Worm (Caenorhabditis elegans) whole organism, young adult: ENCODE results near the gene sfxn-1.1.

ENCODE experiments used
- B0019.2 ChIP-seq: fragments of 200-800 bp; sonication (Bioruptor generic); conservative IDR thresholded peaks from 2 replicates; pipeline ENCODE4 v1.3.6; 2022; ENCODE audit warnings: missing genetic modification reagents, missing genetic modification characterization, missing compliant biosample characterization
- C06A6.2 ChIP-seq: fragments of 200-800 bp; sonication (Bioruptor generic); conservative IDR thresholded peaks from 2 replicates; pipeline ENCODE4 v1.3.6; 2022; ENCODE audit warnings: missing genetic modification characterization, missing compliant biosample characterization
- C17E4.6 ChIP-seq: fragments of 200-800 bp; sonication (Bioruptor generic); IDR thresholded peaks from 2 replicates; pipeline ENCODE4 v1.3.6; 2022; ENCODE audit warnings: missing genetic modification reagents, missing genetic modification characterization, missing compliant biosample characterization
- F33H1.4 ChIP-seq: fragments of 200-800 bp; sonication (Bioruptor generic); IDR thresholded peaks from 2 replicates; pipeline ENCODE4 v1.3.6; 2022; ENCODE audit warnings: missing genetic modification reagents, missing genetic modification characterization, missing compliant biosample characterization
- F52B5.7 ChIP-seq: sonication (generic microtip); optimal IDR thresholded peaks from 2 replicates; lab custom pipeline; 2016; ENCODE audit warnings: mild to moderate bottlenecking, missing genetic modification characterization, missing compliant biosample characterization
- F57C9.4 ChIP-seq: sonication (generic microtip); optimal IDR thresholded peaks from 2 replicates; lab custom pipeline; 2017; ENCODE audit warnings: mild to moderate bottlenecking, missing genetic modification characterization, missing compliant biosample characterization
- K11D2.4 ChIP-seq: fragments of 200-800 bp; sonication (Bioruptor generic); IDR thresholded peaks from 2 replicates; pipeline ENCODE4 v1.3.6; 2022; ENCODE audit warnings: missing genetic modification reagents, missing genetic modification characterization, missing compliant biosample characterization
- T07F8.4 ChIP-seq: sonication (generic microtip); optimal IDR thresholded peaks from 2 replicates; lab custom pipeline; 2016; ENCODE audit warnings: mild to moderate bottlenecking, missing genetic modification characterization, moderate library complexity, missing compliant biosample characterization
- T26A5.8 ChIP-seq: sonication (generic microtip); optimal IDR thresholded peaks from 2 replicates; lab custom pipeline; 2016; ENCODE audit warnings: missing genetic modification characterization, missing compliant biosample characterization
- Y53G8AR.9 ChIP-seq: fragments of 200-800 bp; sonication (Bioruptor generic); conservative IDR thresholded peaks from 2 replicates; pipeline ENCODE4 v1.3.6; 2022; ENCODE audit warnings: missing genetic modification reagents, missing genetic modification characterization, missing compliant biosample characterization
- Y67H2A.10 ChIP-seq: fragments of 200-800 bp; sonication (Bioruptor generic); conservative IDR thresholded peaks from 2 replicates; pipeline ENCODE4 v1.3.6; 2022; ENCODE audit warnings: missing genetic modification reagents, missing genetic modification characterization, missing compliant biosample characterization
- ZK185.1 ChIP-seq: sonication (generic microtip); optimal IDR thresholded peaks from 2 replicates; lab custom pipeline; 2016; ENCODE audit warnings: mild to moderate bottlenecking, missing genetic modification characterization, missing compliant biosample characterization; ENCODE audit not compliant: poor library complexity, severe bottlenecking
- aptf-3 ChIP-seq: fragments of 200-800 bp; sonication (Bioruptor generic); IDR thresholded peaks from 2 replicates; pipeline ENCODE4 v1.3.6; 2022; ENCODE audit warnings: missing genetic modification characterization, missing compliant biosample characterization
- chd-7 ChIP-seq: sonication (generic microtip); optimal IDR thresholded peaks from 2 replicates; lab custom pipeline; 2016; ENCODE audit warnings: mild to moderate bottlenecking, missing genetic modification characterization, moderate library complexity, missing compliant biosample characterization
- dox-1 ChIP-seq: fragments of 200-800 bp; sonication (Bioruptor generic); IDR thresholded peaks from 2 replicates; pipeline ENCODE4 v1.3.6; 2022; ENCODE audit warnings: missing genetic modification reagents, missing genetic modification characterization, missing compliant biosample characterization
- efl-1 ChIP-seq: fragments of 150-350 bp; optimal IDR thresholded peaks from 2 replicates; lab custom pipeline; 2014; ENCODE audit warnings: missing biosample characterization, missing genetic modification reagents, missing genetic modification characterization
- egl-44 ChIP-seq: fragments of 200-800 bp; sonication (Bioruptor generic); IDR thresholded peaks from 2 replicates; pipeline ENCODE4 v1.3.6; 2022; ENCODE audit warnings: missing genetic modification reagents, missing genetic modification characterization, missing compliant biosample characterization
- ekl-4 ChIP-seq: fragments of 200-800 bp; sonication (Bioruptor generic); IDR thresholded peaks from 2 replicates; pipeline ENCODE4 v1.3.6; 2022; ENCODE audit warnings: missing genetic modification reagents, missing genetic modification characterization, missing compliant biosample characterization
- him-1 ChIP-seq: sonication (generic microtip); optimal IDR thresholded peaks from 2 replicates; lab custom pipeline; 2016; ENCODE audit warnings: missing genotype, missing genetic modification reagents, missing genetic modification characterization, missing compliant biosample characterization
- hlh-12 ChIP-seq: sonication (generic microtip); optimal IDR thresholded peaks from 2 replicates; lab custom pipeline; 2016; ENCODE audit warnings: missing genetic modification characterization, missing compliant biosample characterization
- hmg-1.2 ChIP-seq: fragments of 200-800 bp; sonication (Bioruptor generic); IDR thresholded peaks from 2 replicates; pipeline ENCODE4 v1.3.6; 2022; ENCODE audit warnings: missing genetic modification reagents, missing genetic modification characterization, missing compliant biosample characterization
- let-526 ChIP-seq: fragments of 200-800 bp; sonication (Bioruptor generic); IDR thresholded peaks from 2 replicates; pipeline ENCODE4 v1.3.6; 2022; ENCODE audit warnings: missing genetic modification reagents, missing genetic modification characterization, missing compliant biosample characterization
- lin-26 ChIP-seq: fragments of 200-800 bp; sonication (Bioruptor generic); IDR thresholded peaks from 2 replicates; pipeline ENCODE4 v1.3.6; 2022; ENCODE audit warnings: missing genetic modification reagents, missing genetic modification characterization, missing compliant biosample characterization
- lin-35 ChIP-seq, 3 experiments: fragments of 150-350 bp in 2 of 3; sonication (generic microtip) in 1 of 3; optimal IDR thresholded peaks; 2 replicates each; lab custom pipeline; 2014 to 2018; ENCODE audit warnings: missing biosample characterization in 3 of 3, missing genetic modification characterization in 3 of 3, missing genetic modification reagents in 3 of 3
- lin-54 ChIP-seq: fragments of 200-800 bp; sonication (Bioruptor generic); optimal IDR thresholded peaks from 2 replicates; lab custom pipeline; 2018; ENCODE audit warnings: mild to moderate bottlenecking, missing genetic modification characterization, missing compliant biosample characterization
- lsl-1 ChIP-seq: fragments of 200-800 bp; sonication (Bioruptor generic); optimal IDR thresholded peaks from 2 replicates; lab custom pipeline; 2018; ENCODE audit warnings: mild to moderate bottlenecking, missing genetic modification characterization, moderate library complexity, missing compliant biosample characterization
- madf-3 ChIP-seq: fragments of 200-800 bp; sonication (Bioruptor generic); IDR thresholded peaks from 2 replicates; pipeline ENCODE4 v1.3.6; 2022; ENCODE audit warnings: missing genetic modification reagents, missing genetic modification characterization, missing compliant biosample characterization
- madf-8 ChIP-seq: fragments of 200-800 bp; sonication (Bioruptor generic); conservative IDR thresholded peaks from 2 replicates; pipeline ENCODE4 v1.3.6; 2022; ENCODE audit warnings: missing genetic modification reagents, missing genetic modification characterization, missing compliant biosample characterization
- mcd-1 ChIP-seq: fragments of 200-800 bp; sonication (Bioruptor generic); IDR thresholded peaks from 2 replicates; pipeline ENCODE4 v1.3.6; 2022; ENCODE audit warnings: missing genetic modification reagents, missing genetic modification characterization, missing compliant biosample characterization
- mel-28 ChIP-seq: sonication (generic microtip); optimal IDR thresholded peaks from 2 replicates; lab custom pipeline; 2016; ENCODE audit warnings: borderline replicate concordance, mild to moderate bottlenecking, missing genetic modification characterization, missing compliant biosample characterization
- mes-4 ChIP-seq: sonication (generic microtip); optimal IDR thresholded peaks from 2 replicates; lab custom pipeline; 2016; ENCODE audit warnings: missing genotype, missing genetic modification characterization, missing compliant biosample characterization
- mxl-1 ChIP-seq: sonication (generic microtip); optimal IDR thresholded peaks from 2 replicates; lab custom pipeline; 2016; ENCODE audit warnings: missing genetic modification characterization, missing compliant biosample characterization
- nfyb-1 ChIP-seq: fragments of 200-800 bp; sonication (Bioruptor generic); IDR thresholded peaks from 2 replicates; pipeline ENCODE4 v1.3.6; 2022; ENCODE audit warnings: missing genetic modification reagents, missing genetic modification characterization, missing compliant biosample characterization
- nhr-120 ChIP-seq: fragments of 200-800 bp; sonication (Bioruptor generic); IDR thresholded peaks from 2 replicates; pipeline ENCODE4 v1.3.6; 2022; ENCODE audit warnings: missing genetic modification characterization, missing compliant biosample characterization
- nhr-90 ChIP-seq: sonication (generic microtip); optimal IDR thresholded peaks from 2 replicates; lab custom pipeline; 2016; ENCODE audit warnings: missing genotype, mild to moderate bottlenecking, missing genetic modification characterization, missing compliant biosample characterization
- pbrm-1 ChIP-seq: fragments of 200-800 bp; sonication (Bioruptor generic); IDR thresholded peaks from 2 replicates; pipeline ENCODE4 v1.3.6; 2022; ENCODE audit warnings: missing genetic modification reagents, missing genetic modification characterization, missing compliant biosample characterization
- pha-4 ChIP-seq: fragments of 150-350 bp; sonication (generic microtip); optimal IDR thresholded peaks from 2 replicates; lab custom pipeline; 2014; ENCODE audit warnings: missing biosample characterization, missing genetic modification reagents, missing genetic modification characterization
- rcor-1 ChIP-seq: fragments of 200-800 bp; sonication (Bioruptor generic); IDR thresholded peaks from 2 replicates; pipeline ENCODE4 v1.3.6; 2022; ENCODE audit warnings: missing genetic modification reagents, missing genetic modification characterization, missing compliant biosample characterization
- rec-8 ChIP-seq, 2 experiments: sonication (generic microtip); optimal IDR thresholded peaks; 2 replicates each; lab custom pipeline; 2016; ENCODE audit warnings: mild to moderate bottlenecking in 2 of 2, missing genetic modification characterization in 2 of 2, missing genetic modification reagents in 2 of 2, missing genotype in 2 of 2, missing biosample characterization in 1 of 2, missing compliant biosample characterization in 1 of 2, moderate library complexity in 1 of 2
- sea-2 ChIP-seq: fragments of 200-800 bp; sonication (Bioruptor generic); IDR thresholded peaks from 2 replicates; pipeline ENCODE4 v1.3.6; 2022; ENCODE audit warnings: missing genetic modification characterization, missing compliant biosample characterization
- snpc-1.3 ChIP-seq: sonication (generic microtip); optimal IDR thresholded peaks from 2 replicates; lab custom pipeline; 2017; ENCODE audit warnings: missing genetic modification characterization, mild to moderate bottlenecking, missing compliant biosample characterization, antibody characterized with exemption, moderate library complexity, missing genotype, missing genetic modification reagents; ENCODE audit not compliant: insufficient read depth
- snpc-4 ChIP-seq, 5 experiments: fragments of 150-350 bp in 1 of 5; sonication (generic microtip) in 4 of 5; optimal IDR thresholded peaks; 2 replicates each; lab custom pipeline; 2014 to 2018; ENCODE audit warnings: missing genetic modification characterization in 5 of 5, missing biosample characterization in 3 of 5, antibody characterized with exemption in 2 of 5, mild to moderate bottlenecking in 2 of 5, missing compliant biosample characterization in 2 of 5, missing genotype in 2 of 5, moderate library complexity in 2 of 5, missing genetic modification reagents in 1 of 5
- tbp1 ChIP-seq: fragments of 200-800 bp; sonication (Bioruptor generic); optimal IDR thresholded peaks from 2 replicates; lab custom pipeline; 2018; ENCODE audit warnings: mild to moderate bottlenecking, missing genetic modification characterization, missing compliant biosample characterization
- tbx-9 ChIP-seq: sonication (generic microtip); optimal IDR thresholded peaks from 2 replicates; lab custom pipeline; 2016; ENCODE audit warnings: borderline replicate concordance, missing genetic modification characterization, inconsistent platforms, missing compliant biosample characterization
- unc-130 ChIP-seq: sonication (generic microtip); optimal IDR thresholded peaks from 2 replicates; lab custom pipeline; 2016; ENCODE audit warnings: missing genetic modification reagents, missing genetic modification characterization, missing compliant biosample characterization
- zim-3 ChIP-seq: sonication (generic microtip); optimal IDR thresholded peaks from 2 replicates; lab custom pipeline; 2017; ENCODE audit warnings: mild to moderate bottlenecking, missing genetic modification characterization, moderate library complexity, missing compliant biosample characterization
- ztf-25 ChIP-seq: fragments of 200-800 bp; sonication (Bioruptor generic); IDR thresholded peaks from 2 replicates; pipeline ENCODE4 v1.3.6; 2022; ENCODE audit warnings: missing genetic modification reagents, missing genetic modification characterization, missing compliant biosample characterization

The sfxn-1.1 gene

DNA sequence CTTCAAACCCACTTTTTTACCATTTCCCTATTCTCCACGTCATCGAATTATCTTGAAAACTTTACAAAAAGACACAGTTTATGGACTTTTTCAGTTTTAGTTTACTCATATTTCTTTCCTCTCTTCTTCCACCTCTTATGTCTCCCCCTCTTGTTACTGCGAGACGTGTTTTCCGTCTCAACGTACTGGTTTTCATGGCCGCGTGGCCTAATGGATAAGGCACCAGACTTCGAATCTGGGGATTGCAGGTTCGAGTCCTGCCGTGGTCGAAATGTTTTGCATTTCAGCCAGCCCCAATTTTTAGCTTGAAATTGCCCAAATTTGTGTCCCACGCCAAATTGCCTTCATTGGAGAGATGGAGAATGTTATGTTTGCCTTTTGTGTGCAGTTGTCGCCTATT is 47.4 kb upstream of the sfxn-1.1 start (continued):
- peak; percentile 63 for TF ChIP-seq mcd-1 (GFP tag; lab: Robert Waterston, UW)
- TF ChIP-seq sea-2, result no peak
- peak; percentile 90 for TF ChIP-seq nhr-90 (tag; lab: Kevin White, UChicago)
- no peak for TF ChIP-seq hlh-12 (tag; lab: Kevin White, UChicago)
- TF ChIP-seq T26A5.8, result peak; percentile 62
- TF ChIP-seq nhr-120, result 0 out of 2 replicates have a peak, but pooled peaks have one; percentile 81
- peak; percentile 98 for TF ChIP-seq him-1
- TF ChIP-seq pha-4 (tag; lab: Kevin White, UChicago), result no peak
- TF ChIP-seq C17E4.6 (GFP tag; lab: Robert Waterston, UW), result peak; percentile 49; the same call in 1 of the 2 replicates
- peak; percentile 46; the same call in 1 of the 2 replicates for TF ChIP-seq Y67H2A.10 (GFP tag; lab: Robert Waterston, UW)
- TF ChIP-seq ZK185.1, result peak; percentile 56
- no peak for TF ChIP-seq B0019.2
- peak; percentile 55 for TF ChIP-seq snpc-1.3 (tag; lab: Kevin White, UChicago)
- TF ChIP-seq hmg-1.2 (GFP tag; lab: Robert Waterston, UW), result peak; percentile 72
- peak; percentile 79 for TF ChIP-seq egl-44 (GFP tag; lab: Robert Waterston, UW)
- TF ChIP-seq mel-28 (tag; lab: Kevin White, UChicago), result peak; percentile 21
- TF ChIP-seq unc-130 (GFP tag; lab: Kevin White, UChicago), result peak; percentile 49
- peak; percentile 63 for TF ChIP-seq snpc-4 (GFP tag; optimal IDR thresholded peaks at IDR 0.05; lab: Kevin White, UChicago)
- TF ChIP-seq snpc-4 (tag; optimal IDR thresholded peaks at IDR 0.05; lab: Kevin White, UChicago), result peak in 3 of 4 experiments; percentile 44 to 74 (median 65)
- peak; percentile 48 for TF ChIP-seq lin-54 (GFP tag; lab: Kevin White, UChicago)
- TF ChIP-seq madf-8 (GFP tag; lab: Robert Waterston, UW), result 0 out of 2 replicates have a peak, but pooled peaks have one; percentile 32
- TF ChIP-seq pbrm-1 (GFP tag; lab: Robert Waterston, UW), result peak; percentile 77
- peak; percentile 97 for TF ChIP-seq lin-26
- peak; percentile 97 for TF ChIP-seq ztf-25
- TF ChIP-seq chd-7, result peak; percentile 80
- peak; percentile 90 for TF ChIP-seq mxl-1 (tag; lab: Kevin White, UChicago)
- peak; percentile 87 for TF ChIP-seq nfyb-1
- peak; percentile 87 for TF ChIP-seq zim-3 (tag; lab: Kevin White, UChicago)
- no peak for TF ChIP-seq aptf-3 (GFP tag; lab: Robert Waterston, UW)
- no peak for TF ChIP-seq tbx-9
- TF ChIP-seq Y53G8AR.9 (GFP tag; lab: Robert Waterston, UW), result peak; percentile 65; the same call in 1 of the 2 replicates
- peak; percentile 72 for TF ChIP-seq rcor-1 (GFP tag; lab: Robert Waterston, UW)
- 0 out of 2 replicates have a peak, but pooled peaks have one; percentile 17 for TF ChIP-seq C06A6.2 (GFP tag; lab: Robert Waterston, UW)
- no peak for TF ChIP-seq efl-1 (GFP tag; lab: Kevin White, UChicago)
- TF ChIP-seq mes-4 (tag; lab: Kevin White, UChicago), result peak; percentile 58
- TF ChIP-seq ekl-4, result 0 out of 2 replicates have a peak, but pooled peaks have one; percentile 62
- peak; percentile 98 for TF ChIP-seq tbp1
- TF ChIP-seq K11D2.4 (GFP tag; lab: Robert Waterston, UW), result 0 out of 2 replicates have a peak, but pooled peaks have one; percentile 55
- TF ChIP-seq lsl-1 (GFP tag; lab: Kevin White, UChicago), result peak; percentile 53
- peak; percentile 83 for TF ChIP-seq dox-1 (GFP tag; lab: Robert Waterston, UW)
- TF ChIP-seq F33H1.4, result peak; percentile 46; the same call in 1 of the 2 replicates
- TF ChIP-seq madf-3 (GFP tag; lab: Robert Waterston, UW), result 0 out of 2 replicates have a peak, but pooled peaks have one; percentile 68
- peak in 1 of 3 experiments; percentile 3 for TF ChIP-seq lin-35 (GFP tag; optimal IDR thresholded peaks at IDR 0.05; lab: Kevin White, UChicago)
- TF ChIP-seq let-526, result no peak; the same call in 1 of the 2 replicates
- peak; percentile 83 for TF ChIP-seq F52B5.7 (tag; lab: Kevin White, UChicago)
- TF ChIP-seq F57C9.4 (tag; lab: Kevin White, UChicago), result no peak
- TF ChIP-seq rec-8 (tag; optimal IDR thresholded peaks at IDR 0.05; lab: Kevin White, UChicago), result peak; percentile 64 to 90
- TF ChIP-seq T07F8.4 (tag; lab: Kevin White, UChicago), result peak; percentile 53
